Worm (Caenorhabditis elegans): Measurements from ENCODE around the gene R02F2.9.
A peak's percentile ranks its signal among the peaks of the same experiment; 100 is the strongest.

R02F2.9 gene

ce11 chrIII:5503669-5504068 is 4.7 kb downstream of the R02F2.9 start:
- TF ChIP-seq hlh-13 (GFP tag; optimal IDR thresholded peaks at IDR 0.05): peak; percentile 6
- no peak for TF ChIP-seq che-1 (tag; optimal IDR thresholded peaks at IDR 0.05)
- no peak for TF ChIP-seq ceh-24 (tag; optimal IDR thresholded peaks at IDR 0.05)

DNA sequence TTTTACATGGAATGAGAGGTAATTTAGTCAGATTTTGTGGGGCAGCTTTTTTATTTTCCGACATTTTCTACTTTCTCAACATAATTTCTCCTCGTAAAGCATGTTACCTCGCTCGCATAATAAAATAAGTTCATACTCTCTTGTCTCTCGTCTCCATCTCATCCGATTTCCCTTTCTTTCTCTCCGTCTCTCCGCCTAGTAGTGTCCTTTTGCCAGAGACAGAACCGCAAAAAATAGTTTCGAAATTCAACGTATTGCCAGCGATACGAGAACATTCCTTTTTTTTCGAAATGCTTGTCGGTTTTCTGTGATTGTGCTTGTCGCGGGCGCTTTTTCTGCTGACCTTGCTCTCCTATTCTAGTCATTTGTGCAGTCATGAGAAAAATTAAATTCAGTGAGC is 5.2 kb downstream of the R02F2.9 start:
- no peak for TF ChIP-seq rnt-1 (tag; optimal IDR thresholded peaks at IDR 0.05)
- no peak for TF ChIP-seq lin-11 (tag; optimal IDR thresholded peaks at IDR 0.05)
- TF ChIP-seq pha-4 (tag; optimal IDR thresholded peaks at IDR 0.05): no peak
- TF ChIP-seq hlh-15 (tag; optimal IDR thresholded peaks at IDR 0.05): no peak
- TF ChIP-seq unc-55 (GFP tag; optimal IDR thresholded peaks at IDR 0.05): peak; percentile 27
- peak; percentile 37 for TF ChIP-seq ets-4 (tag; optimal IDR thresholded peaks at IDR 0.05)
- TF ChIP-seq sdc-2 (tag; optimal IDR thresholded peaks at IDR 0.05): no peak
- peak; percentile 75 for TF ChIP-seq unc-42 (tag; optimal IDR thresholded peaks at IDR 0.05)
- TF ChIP-seq elt-2 (tag; optimal IDR thresholded peaks at IDR 0.05): no peak

ce11 chrIII:5504725-5505473 is 5.9 kb downstream of the R02F2.9 start:
- TF ChIP-seq nfya-1 (tag; optimal IDR thresholded peaks at IDR 0.05) (no peak), pros-1 (tag; optimal IDR thresholded peaks at IDR 0.05) (no peak), dve-1 (tag; optimal IDR thresholded peaks at IDR 0.05) (no peak), ets-4 (tag; optimal IDR thresholded peaks at IDR 0.05) (no peak), ceh-18 (tag; optimal IDR thresholded peaks at IDR 0.05) (no peak)

- TF ChIP-seq hlh-8 (tag; optimal IDR thresholded peaks at IDR 0.05): no peak
Measured at ce11 chrIII:5505474-5506022, 6.6 kb downstream of the R02F2.9 start.

DNA sequence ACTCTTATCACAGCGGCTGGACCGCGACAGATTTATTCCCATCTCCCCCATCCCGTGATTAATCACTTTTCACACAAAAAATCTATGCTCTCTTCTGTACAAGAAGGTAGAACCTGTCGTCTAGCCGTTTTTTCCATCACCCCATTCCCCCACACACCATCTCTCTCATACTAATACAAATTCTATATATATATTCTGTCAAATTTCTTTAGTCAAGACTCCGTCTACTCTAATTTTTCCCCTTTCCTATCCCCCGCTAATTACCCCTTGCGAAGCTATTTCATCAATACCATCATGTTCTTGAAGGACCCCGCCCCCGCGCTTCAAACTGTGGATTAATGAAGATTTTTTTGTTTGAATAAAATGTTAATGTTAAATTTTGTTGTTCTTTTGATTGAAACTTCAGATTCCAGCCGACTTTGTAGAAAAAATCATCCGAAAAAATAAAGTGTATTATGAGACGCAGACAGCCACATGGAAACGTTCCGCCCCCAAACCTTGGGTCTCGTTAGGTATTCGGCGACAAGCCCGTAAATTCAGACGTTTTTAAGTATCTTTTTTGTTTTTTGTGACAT is 7.1 kb downstream of the R02F2.9 start:
- peak; percentile 53 for TF ChIP-seq ama-1 (optimal IDR thresholded peaks at IDR 0.05)
- no peak for TF ChIP-seq sox-4 (tag; optimal IDR thresholded peaks at IDR 0.05)

DNA sequence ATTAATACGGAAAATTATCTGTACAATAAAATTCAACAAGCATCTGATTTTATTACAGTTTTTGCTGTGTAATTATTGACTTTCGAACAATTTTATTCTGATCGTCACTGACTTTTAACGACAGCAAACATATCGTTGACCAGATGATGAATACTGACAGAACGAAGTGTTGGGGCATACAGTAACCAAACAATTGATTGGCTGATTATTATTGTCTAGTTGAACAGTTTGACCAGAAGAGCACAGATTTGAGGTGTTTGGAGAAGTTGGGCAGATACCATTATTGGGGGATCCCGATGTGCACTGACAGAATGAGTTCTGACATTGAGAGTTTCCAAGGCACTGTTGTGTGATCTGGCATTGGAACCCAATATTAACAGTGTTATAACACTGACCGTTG is 7.9 kb downstream of the R02F2.9 start:
- no peak for TF ChIP-seq madf-2 (tag; optimal IDR thresholded peaks at IDR 0.05)
- no peak for TF ChIP-seq fkh-6 (tag; optimal IDR thresholded peaks at IDR 0.05)
- TF ChIP-seq T23F11.4 (GFP tag; optimal IDR thresholded peaks at IDR 0.05): no peak
- no peak for TF ChIP-seq odd-2 (tag; optimal IDR thresholded peaks at IDR 0.05)
- TF ChIP-seq zip-5 (tag; optimal IDR thresholded peaks at IDR 0.05): no peak
- TF ChIP-seq dmd-4 (tag; optimal IDR thresholded peaks at IDR 0.05; ENCODE audit: borderline replicate concordance): no peak
- TF ChIP-seq sox-2 (GFP tag; IDR thresholded peaks at IDR 0.05): no peak
- TF ChIP-seq syd-9 (tag; optimal IDR thresholded peaks at IDR 0.05): no peak
- TF ChIP-seq pha-4 (tag; optimal IDR thresholded peaks at IDR 0.05): no peak

ce11 chrIII:5508669-5509068 is 9.7 kb downstream of the R02F2.9 start, which contains the start of gene D1044.7:
Gene D1044.7 (minus strand): TSS chrIII:5508769.
- no peak for TF ChIP-seq pros-1 (tag; optimal IDR thresholded peaks at IDR 0.05)
- TF ChIP-seq zip-5 (tag; optimal IDR thresholded peaks at IDR 0.05): no peak
- TF ChIP-seq K02D7.2 (tag; optimal IDR thresholded peaks at IDR 0.05): no peak
- no peak for TF ChIP-seq ceh-45 (GFP tag; IDR thresholded peaks at IDR 0.05)

Data from whole organism, late embryonic.